Worm (Caenorhabditis elegans): ENCODE data around the gene nhr-66.

DNA sequence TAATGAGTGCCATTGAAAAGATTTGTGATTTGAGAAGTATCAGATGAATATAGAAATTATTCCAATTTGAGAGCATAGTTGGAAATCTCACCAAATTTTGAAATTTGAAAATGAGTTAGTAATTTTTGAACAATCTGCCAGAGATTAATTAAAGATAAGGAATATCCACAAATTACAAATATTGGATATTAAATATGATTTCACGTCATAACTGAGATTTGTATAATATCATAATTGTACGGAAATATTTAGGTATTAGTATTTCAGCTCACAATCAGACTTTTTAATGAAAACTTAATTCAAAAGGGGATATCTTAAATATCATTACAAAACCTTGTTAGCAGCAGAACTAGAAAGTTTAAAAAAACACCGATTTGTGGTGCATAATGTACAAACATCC, 23.5 kb upstream of the nhr-66 start, which contains the start of gene K07H8.7:
- no peak for TF ChIP-seq dao-5 (tag; optimal IDR thresholded peaks at IDR 0.05)
- no peak for TF ChIP-seq him-1 (tag; optimal IDR thresholded peaks at IDR 0.05)
- TF ChIP-seq W03F9.2 (tag; optimal IDR thresholded peaks at IDR 0.05), result no peak

All from whole organism, L4/young adult.